Worm (Caenorhabditis elegans) whole organism, L3 larva: ENCODE data around the gene clp-7.

Experiments used
- ama-1 ChIP-seq: fragments of 150-350 bp; optimal IDR thresholded peaks from 2 replicates; lab custom pipeline; 2018
- skn-1 ChIP-seq: fragments of 150-350 bp; optimal IDR thresholded peaks from 2 replicates; lab custom pipeline; 2014; ENCODE audit warnings: missing biosample characterization, missing genetic modification characterization
- snpc-4 ChIP-seq: fragments of 150-350 bp; optimal IDR thresholded peaks from 2 replicates; lab custom pipeline; 2014; ENCODE audit warnings: missing biosample characterization, missing genetic modification characterization
- ztf-4 ChIP-seq: fragments of 150-350 bp; optimal IDR thresholded peaks from 2 replicates; lab custom pipeline; 2014; ENCODE audit warnings: missing biosample characterization, missing genetic modification characterization

DNA sequence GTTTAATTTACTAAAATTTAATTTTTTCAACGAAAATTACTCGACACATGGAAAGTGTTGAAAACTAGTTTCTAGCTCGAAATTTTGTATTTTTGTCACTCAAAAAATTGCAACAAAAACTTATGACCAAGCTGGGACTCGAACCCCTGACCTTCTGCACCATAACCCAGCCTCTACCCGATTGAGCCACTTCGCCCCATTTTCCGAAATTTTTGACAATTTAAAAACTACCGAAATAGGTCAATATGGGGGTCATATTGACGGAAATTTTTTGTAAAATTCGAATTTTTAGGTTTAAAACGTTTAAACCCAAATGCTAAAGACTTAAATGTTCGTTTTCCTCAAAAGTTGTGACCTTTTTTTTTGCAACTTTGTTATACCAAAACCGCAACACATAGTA, 60.3 kb downstream of the clp-7 start:
- TF ChIP-seq snpc-4 (tag; lab: Kevin White, UChicago) = no peak
- TF ChIP-seq ama-1 (lab: Kevin White, UChicago) = no peak
- TF ChIP-seq skn-1 = no peak
- no peak for TF ChIP-seq ztf-4 (tag; lab: Kevin White, UChicago)
